Fruit fly (Drosophila melanogaster): ENCODE measurements around the gene CG4957.

- TF ChIP-seq CTCF (optimal IDR thresholded peaks at IDR 0.05), result no peak
- TF ChIP-seq CG8478 (optimal IDR thresholded peaks at IDR 0.05), result no peak
These were observed 6.9 kb upstream of the CG4957 start for dm6 chr2L:10261774-10262173.
